Worm (Caenorhabditis elegans): ENCODE results near the gene F44F4.10.

F44F4.10 gene

ce11 chrII:10948236-10949025 lies 31.4 kb upstream of the F44F4.10 start:
- TF ChIP-seq blmp-1 (tag; optimal IDR thresholded peaks at IDR 0.05; ENCODE audit: insufficient read depth): no peak
- TF ChIP-seq ama-1 (optimal IDR thresholded peaks at IDR 0.05): no peak
- TF ChIP-seq crh-2 (tag; optimal IDR thresholded peaks at IDR 0.05): no peak
- no peak for TF ChIP-seq ztf-4 (tag; optimal IDR thresholded peaks at IDR 0.05)
- no peak for TF ChIP-seq R02D3.7 (tag; optimal IDR thresholded peaks at IDR 0.05)
- TF ChIP-seq unc-39 (tag; optimal IDR thresholded peaks at IDR 0.05): no peak
- TF ChIP-seq fos-1 (tag; optimal IDR thresholded peaks at IDR 0.05): no peak
- no peak for TF ChIP-seq ztf-11 (tag; optimal IDR thresholded peaks at IDR 0.05)
- no peak for TF ChIP-seq ceh-82 (tag; optimal IDR thresholded peaks at IDR 0.05)
- TF ChIP-seq nhr-21 (tag; optimal IDR thresholded peaks at IDR 0.05): no peak
- no peak for TF ChIP-seq unc-55 (GFP tag; optimal IDR thresholded peaks at IDR 0.05)
- no peak for TF ChIP-seq Y55F3AM.14 (GFP tag; optimal IDR thresholded peaks at IDR 0.05)
- TF ChIP-seq lin-13 (GFP tag; optimal IDR thresholded peaks at IDR 0.05): no peak
- no peak for TF ChIP-seq skn-1 (tag; optimal IDR thresholded peaks at IDR 0.05)
- no peak for TF ChIP-seq C34F6.9 (tag; optimal IDR thresholded peaks at IDR 0.05)
- TF ChIP-seq alr-1 (tag; optimal IDR thresholded peaks at IDR 0.05): no peak

- TF ChIP-seq ama-1 (optimal IDR thresholded peaks at IDR 0.05) (no peak), unc-55 (GFP tag; optimal IDR thresholded peaks at IDR 0.05) (no peak)
These were observed 30.2 kb upstream of the F44F4.10 start, which contains the start of the genes tceb-3 and gskl-1 for ce11 chrII:10947317-10947716. Gene tceb-3 (minus strand): TSS chrII:10947417. Gene gskl-1 (plus strand): TSS chrII:10947559.

ce11 chrII:10946848-10947247 lies 29.8 kb upstream of the F44F4.10 start:
- TF ChIP-seq nhr-11 (tag; optimal IDR thresholded peaks at IDR 0.05) (no peak), sma-9 (GFP tag; optimal IDR thresholded peaks at IDR 0.05) (peak; percentile 11), sma-9 (tag; optimal IDR thresholded peaks at IDR 0.05) (no peak), gmeb-1 (tag; optimal IDR thresholded peaks at IDR 0.05) (no peak), sma-3 (GFP tag; optimal IDR thresholded peaks at IDR 0.05) (no peak), ZK546.5 (tag; optimal IDR thresholded peaks at IDR 0.05) (no peak), mdl-1 (tag; optimal IDR thresholded peaks at IDR 0.05) (peak in 1 of 2 experiments; percentile 23), mbf-1 (tag; optimal IDR thresholded peaks at IDR 0.05) (no peak), nhr-6 (tag; optimal IDR thresholded peaks at IDR 0.05) (no peak), alr-1 (tag; optimal IDR thresholded peaks at IDR 0.05) (no peak), aly-2 (tag; optimal IDR thresholded peaks at IDR 0.05) (no peak), nhr-129 (tag; optimal IDR thresholded peaks at IDR 0.05) (peak; percentile 64), ztf-1 (GFP tag; conservative IDR thresholded peaks at IDR 0.05) (no peak), ztf-11 (tag; optimal IDR thresholded peaks at IDR 0.05) (no peak), nhr-21 (tag; optimal IDR thresholded peaks at IDR 0.05) (no peak), dmd-4 (tag; optimal IDR thresholded peaks at IDR 0.05) (no peak), peb-1 (tag; optimal IDR thresholded peaks at IDR 0.05) (no peak), blmp-1 (tag; optimal IDR thresholded peaks at IDR 0.05; ENCODE audit: insufficient read depth) (no peak), ceh-82 (tag; optimal IDR thresholded peaks at IDR 0.05) (no peak), nhr-10 (tag; optimal IDR thresholded peaks at IDR 0.05) (no peak), zag-1 (tag; optimal IDR thresholded peaks at IDR 0.05) (no peak), mab-5 (tag; optimal IDR thresholded peaks at IDR 0.05) (peak; percentile 68), unc-55 (GFP tag; optimal IDR thresholded peaks at IDR 0.05) (peak; percentile 57), unc-39 (tag; optimal IDR thresholded peaks at IDR 0.05) (no peak), unc-62 (GFP tag; optimal IDR thresholded peaks at IDR 0.05) (no peak), nhr-77 (tag; optimal IDR thresholded peaks at IDR 0.05) (no peak), elt-1 (tag; optimal IDR thresholded peaks at IDR 0.05) (no peak), lin-13 (GFP tag; optimal IDR thresholded peaks at IDR 0.05) (no peak), R02D3.7 (tag; optimal IDR thresholded peaks at IDR 0.05) (no peak), lin-39 (tag; optimal IDR thresholded peaks at IDR 0.05) (peak; percentile 84), ztf-4 (tag; optimal IDR thresholded peaks at IDR 0.05) (peak; percentile 16), crh-2 (tag; optimal IDR thresholded peaks at IDR 0.05) (no peak), sem-4 (tag; optimal IDR thresholded peaks at IDR 0.05) (peak; percentile 44), fos-1 (tag; optimal IDR thresholded peaks at IDR 0.05) (peak; percentile 28), Y55F3AM.14 (GFP tag; optimal IDR thresholded peaks at IDR 0.05) (no peak), skn-1 (tag; optimal IDR thresholded peaks at IDR 0.05) (no peak), ama-1 (optimal IDR thresholded peaks at IDR 0.05) (no peak), lin-11 (tag; optimal IDR thresholded peaks at IDR 0.05) (no peak), nhr-23 (tag; optimal IDR thresholded peaks at IDR 0.05) (no peak), lsy-2 (tag; optimal IDR thresholded peaks at IDR 0.05) (peak in 1 of 2 experiments; percentile 50), snpc-4 (tag; optimal IDR thresholded peaks at IDR 0.05) (no peak), ceh-16 (tag; optimal IDR thresholded peaks at IDR 0.05) (peak; percentile 20), C34F6.9 (tag; optimal IDR thresholded peaks at IDR 0.05) (peak; percentile 58), egl-27 (tag; optimal IDR thresholded peaks at IDR 0.05) (no peak), elt-3 (tag; optimal IDR thresholded peaks at IDR 0.05) (no peak), F13H6.1 (tag; optimal IDR thresholded peaks at IDR 0.05) (peak; percentile 6), nhr-25 (tag; optimal IDR thresholded peaks at IDR 0.05) (peak; percentile 2)
